Fruit fly (Drosophila melanogaster): ENCODE measurements around the gene CG12025.
A peak's percentile ranks its signal among the peaks of the same experiment; 100 is the strongest.

CG12025 gene

DNA sequence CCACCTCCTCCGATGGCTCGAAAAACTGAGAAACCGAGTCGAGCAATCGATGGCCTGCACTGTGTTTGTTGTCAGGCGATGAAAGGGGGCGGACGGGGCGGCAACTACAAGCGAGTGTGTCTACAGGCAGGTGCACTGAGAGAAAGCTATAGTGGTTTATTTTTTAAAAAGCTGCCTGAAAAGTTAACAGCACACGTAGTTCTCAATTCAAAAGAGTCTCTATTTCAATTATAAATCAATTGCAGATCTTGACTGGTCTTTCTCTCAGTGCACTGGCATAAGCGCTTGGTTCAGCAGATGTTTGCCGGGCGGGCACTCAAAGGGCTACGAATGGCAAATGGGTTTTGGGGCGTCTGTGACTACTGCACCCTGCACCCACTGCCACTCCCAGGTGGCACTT, 15.5 kb downstream of the CG12025 start (continued):
- no peak for TF ChIP-seq CG13287 (GFP tag; IDR thresholded peaks at IDR 0.05; ENCODE audit: partially characterized antibody)
- no peak for TF ChIP-seq MTF-1 (GFP tag; optimal IDR thresholded peaks at IDR 0.05; ENCODE audit: borderline replicate concordance)
- TF ChIP-seq Xrp1 (GFP tag; IDR thresholded peaks at IDR 0.05): peak; percentile 45; the same call in 1 of the 2 replicates
- TF ChIP-seq br (optimal IDR thresholded peaks at IDR 0.05): no peak
- peak; percentile 14; the same call in 1 of the 2 replicates for TF ChIP-seq E2f2 (GFP tag; IDR thresholded peaks at IDR 0.05)
- TF ChIP-seq dmrt99B (tag; optimal IDR thresholded peaks at IDR 0.05): peak; percentile 25
- TF ChIP-seq HLH54F (GFP tag; optimal IDR thresholded peaks at IDR 0.05): no peak
- no peak for TF ChIP-seq ash1 (GFP tag; optimal IDR thresholded peaks at IDR 0.05)
- peak; percentile 39; the same call in 1 of the 2 replicates for TF ChIP-seq slbo (GFP tag; IDR thresholded peaks at IDR 0.05)
- 0 out of 2 replicates have a peak, but pooled peaks have one; percentile 29 for TF ChIP-seq GATAe (GFP tag; conservative IDR thresholded peaks at IDR 0.05)
- TF ChIP-seq D (optimal IDR thresholded peaks at IDR 0.05): no peak
- TF ChIP-seq D (GFP tag; optimal IDR thresholded peaks at IDR 0.05): peak; percentile 4
- TF ChIP-seq Vsx1 (GFP tag; optimal IDR thresholded peaks at IDR 0.05): no peak
- no peak for TF ChIP-seq en (GFP tag; optimal IDR thresholded peaks at IDR 0.05)
- TF ChIP-seq Bteb2 (GFP tag; optimal IDR thresholded peaks at IDR 0.05): no peak
- 0 out of 2 replicates have a peak, but pooled peaks have one; percentile 37 for TF ChIP-seq CG32772 (GFP tag; IDR thresholded peaks at IDR 0.05)
- TF ChIP-seq sob (GFP tag; IDR thresholded peaks at IDR 0.05): peak; percentile 49; the same call in 1 of the 2 replicates
- peak; percentile 13 for TF ChIP-seq CG1603 (tag; optimal IDR thresholded peaks at IDR 0.05)
- TF ChIP-seq CG18011 (GFP tag; optimal IDR thresholded peaks at IDR 0.05): no peak
- TF ChIP-seq CoRest (tag; optimal IDR thresholded peaks at IDR 0.05): no peak
- TF ChIP-seq pum (GFP tag; optimal IDR thresholded peaks at IDR 0.05): no peak
- no peak for TF ChIP-seq CG10959 (GFP tag; IDR thresholded peaks at IDR 0.05)
- no peak for TF ChIP-seq NFAT (GFP tag; IDR thresholded peaks at IDR 0.05)
- TF ChIP-seq B-H1 (GFP tag; IDR thresholded peaks at IDR 0.05): peak; percentile 25; the same call in 2 of the 3 replicates
- TF ChIP-seq trh (GFP tag; optimal IDR thresholded peaks at IDR 0.05): no peak
- peak; percentile 39 for TF ChIP-seq CG3847 (GFP tag; IDR thresholded peaks at IDR 0.05)
- peak; percentile 54 for TF ChIP-seq Nf-YA (GFP tag; IDR thresholded peaks at IDR 0.05)
- peak; percentile 32 for TF ChIP-seq phol (tag; optimal IDR thresholded peaks at IDR 0.05)
- no peak for TF ChIP-seq HmgD (GFP tag; optimal IDR thresholded peaks at IDR 0.05)
- TF ChIP-seq CG10979 (tag; optimal IDR thresholded peaks at IDR 0.05): peak; percentile 16
- TF ChIP-seq nom (GFP tag; optimal IDR thresholded peaks at IDR 0.05): no peak
- TF ChIP-seq lmd (GFP tag; IDR thresholded peaks at IDR 0.05): peak; percentile 65; the same call in 1 of the 2 replicates
- peak; percentile 25 for TF ChIP-seq bab2 (GFP tag; optimal IDR thresholded peaks at IDR 0.05)
- TF ChIP-seq CG31224 (GFP tag; IDR thresholded peaks at IDR 0.05): peak; percentile 55; the same call in 1 of the 2 replicates
- peak; percentile 59; the same call in 1 of the 3 replicates for TF ChIP-seq ase (GFP tag; IDR thresholded peaks at IDR 0.05)
- no peak for TF ChIP-seq bigmax (GFP tag; optimal IDR thresholded peaks at IDR 0.05)
- TF ChIP-seq toy (GFP tag; IDR thresholded peaks at IDR 0.05): peak; percentile 6; the same call in 1 of the 2 replicates
- no peak for TF ChIP-seq CG15073 (GFP tag; optimal IDR thresholded peaks at IDR 0.05)
- TF ChIP-seq vnd (GFP tag; IDR thresholded peaks at IDR 0.05; ENCODE audit: partially characterized antibody): no peak
- TF ChIP-seq gce (GFP tag; IDR thresholded peaks at IDR 0.05): peak; percentile 43; the same call in 1 of the 3 replicates
- no peak for TF ChIP-seq psq (GFP tag; optimal IDR thresholded peaks at IDR 0.05)
- TF ChIP-seq Aef1 (GFP tag; IDR thresholded peaks at IDR 0.05): peak; percentile 66
- peak; percentile 54; the same call in 1 of the 3 replicates for TF ChIP-seq zfh1 (GFP tag; IDR thresholded peaks at IDR 0.05)
- TF ChIP-seq CG7839 (tag; optimal IDR thresholded peaks at IDR 0.05): peak; percentile 41
- TF ChIP-seq fd102C (GFP tag; optimal IDR thresholded peaks at IDR 0.05): no peak
- 0 out of 3 replicates have a peak, but pooled peaks have one; percentile 54 for TF ChIP-seq C15 (GFP tag; IDR thresholded peaks at IDR 0.05)
- TF ChIP-seq CG10543 (GFP tag; optimal IDR thresholded peaks at IDR 0.05): no peak
- TF ChIP-seq lilli (GFP tag; optimal IDR thresholded peaks at IDR 0.05): no peak
- TF ChIP-seq ranshi (GFP tag; IDR thresholded peaks at IDR 0.05): peak; percentile 72
- no peak for TF ChIP-seq wek (GFP tag; optimal IDR thresholded peaks at IDR 0.05)
- no peak for TF ChIP-seq peb (GFP tag; IDR thresholded peaks at IDR 0.05)
- TF ChIP-seq CG2116 (GFP tag; optimal IDR thresholded peaks at IDR 0.05): no peak
